Fruit fly (Drosophila melanogaster): ENCODE data around the gene Fhos.
A peak's percentile ranks its signal among the peaks of the same experiment; 100 is the strongest.

Fhos gene

dm6 chr3L:8707821-8708220 is 45.6 kb upstream of the Fhos start (continued):
- no peak for TF ChIP-seq CG10565 (GFP tag; optimal IDR thresholded peaks at IDR 0.05)
- 0 out of 3 replicates have a peak, but pooled peaks have one; percentile 18 for TF ChIP-seq Aef1 (GFP tag; IDR thresholded peaks at IDR 0.05)
- no peak for TF ChIP-seq CG15011 (GFP tag; optimal IDR thresholded peaks at IDR 0.05)
- TF ChIP-seq CG17361 (GFP tag; IDR thresholded peaks at IDR 0.05): 0 out of 3 replicates have a peak, but pooled peaks have one; percentile 34
- TF ChIP-seq CG12659 (GFP tag; optimal IDR thresholded peaks at IDR 0.05): no peak
- 0 out of 2 replicates have a peak, but pooled peaks have one; percentile 15 for TF ChIP-seq Rfx (GFP tag; IDR thresholded peaks at IDR 0.05)

dm6 chr3L:8708856-8709255 is 44.6 kb upstream of the Fhos start:
- TF ChIP-seq Med (GFP tag) (peak; percentile 26), YL-1 (GFP tag; optimal IDR thresholded peaks at IDR 0.05) (no peak), pfk (GFP tag; optimal IDR thresholded peaks at IDR 0.05) (no peak), Rx (GFP tag; IDR thresholded peaks at IDR 0.05) (no peak), CG10565 (GFP tag; optimal IDR thresholded peaks at IDR 0.05) (no peak), ci (GFP tag; IDR thresholded peaks at IDR 0.05) (no peak), Bgb (GFP tag; IDR thresholded peaks at IDR 0.05; ENCODE audit: partially characterized antibody) (no peak), CG7786 (GFP tag; optimal IDR thresholded peaks at IDR 0.05) (peak; percentile 5), cg (GFP tag; optimal IDR thresholded peaks at IDR 0.05) (no peak), CG6813 (GFP tag; optimal IDR thresholded peaks at IDR 0.05) (no peak), CG10321 (GFP tag; IDR thresholded peaks at IDR 0.05) (0 out of 2 replicates have a peak, but pooled peaks have one; percentile 36), wek (GFP tag; optimal IDR thresholded peaks at IDR 0.05) (no peak), ara (GFP tag; IDR thresholded peaks at IDR 0.05) (no peak), CG16779 (GFP tag; IDR thresholded peaks at IDR 0.05) (no peak), CG10543 (GFP tag; optimal IDR thresholded peaks at IDR 0.05) (peak; percentile 16), CG13123 (GFP tag; optimal IDR thresholded peaks at IDR 0.05) (no peak), D19A (tag; optimal IDR thresholded peaks at IDR 0.05) (peak; percentile 25), Fer1 (GFP tag; optimal IDR thresholded peaks at IDR 0.05) (no peak), CG15696 (tag; optimal IDR thresholded peaks at IDR 0.05) (no peak), zen (tag; optimal IDR thresholded peaks at IDR 0.05) (no peak), CG12155 (GFP tag; optimal IDR thresholded peaks at IDR 0.05) (peak; percentile 11), CoRest (tag; optimal IDR thresholded peaks at IDR 0.05) (no peak), peb (GFP tag; IDR thresholded peaks at IDR 0.05) (no peak), lilli (GFP tag; optimal IDR thresholded peaks at IDR 0.05) (peak; percentile 25), CG6689 (GFP tag; IDR thresholded peaks at IDR 0.05) (no peak), trem (tag; optimal IDR thresholded peaks at IDR 0.05) (no peak), grau (tag; optimal IDR thresholded peaks at IDR 0.05) (peak; percentile 13), slbo (GFP tag; IDR thresholded peaks at IDR 0.05) (peak; percentile 29; the same call in 1 of the 2 replicates), H15 (GFP tag; IDR thresholded peaks at IDR 0.05) (no peak), amos (GFP tag; IDR thresholded peaks at IDR 0.05; ENCODE audit: partially characterized antibody) (no peak), CG8281 (tag; optimal IDR thresholded peaks at IDR 0.05) (no peak), CG9876 (GFP tag; optimal IDR thresholded peaks at IDR 0.05) (no peak), dysf (GFP tag; IDR thresholded peaks at IDR 0.05) (0 out of 3 replicates have a peak, but pooled peaks have one; percentile 37), lab (GFP tag; optimal IDR thresholded peaks at IDR 0.05) (peak; percentile 6), CG3281 (GFP tag; optimal IDR thresholded peaks at IDR 0.05) (peak; percentile 24), CG12744 (GFP tag; optimal IDR thresholded peaks at IDR 0.05) (no peak), sug (tag; optimal IDR thresholded peaks at IDR 0.05) (peak; percentile 84), CG17912 (GFP tag; optimal IDR thresholded peaks at IDR 0.05) (no peak), CG17829 (tag; optimal IDR thresholded peaks at IDR 0.05) (no peak), CG9817 (tag; optimal IDR thresholded peaks at IDR 0.05) (no peak), Dip3 (GFP tag; optimal IDR thresholded peaks at IDR 0.05) (peak; percentile 25), cwo (GFP tag; optimal IDR thresholded peaks at IDR 0.05) (peak; percentile 33), row (GFP tag; IDR thresholded peaks at IDR 0.05) (peak; percentile 35; the same call in 2 of the 3 replicates), zfh2 (GFP tag; optimal IDR thresholded peaks at IDR 0.05) (peak; percentile 18)

Data from whole organism, embryonic.